Worm (Caenorhabditis elegans) whole organism, mixed stage, embryonic: Measurements from ENCODE around the gene F54H5.2.

ENCODE experiments used
- ces-1 ChIP-seq: fragments of 150-350 bp; optimal IDR thresholded peaks from 2 replicates; lab custom pipeline; 2014; ENCODE audit warnings: missing biosample characterization, missing genetic modification reagents, missing genetic modification characterization
- ham-2 ChIP-seq: fragments of 200-800 bp; sonication (Bioruptor generic); optimal IDR thresholded peaks from 2 replicates; lab custom pipeline; 2018; ENCODE audit warnings: mild to moderate bottlenecking, missing genetic modification characterization, missing compliant biosample characterization
- lin-13 ChIP-seq: fragments of 150-350 bp; optimal IDR thresholded peaks from 2 replicates; lab custom pipeline; 2014; ENCODE audit warnings: missing biosample characterization, missing genetic modification characterization
- lin-32 ChIP-seq: fragments of 200-800 bp; sonication (Bioruptor generic); optimal IDR thresholded peaks from 2 replicates; lab custom pipeline; 2018; ENCODE audit warnings: mild to moderate bottlenecking, missing genetic modification characterization, missing compliant biosample characterization
- mls-2 ChIP-seq: sonication (generic microtip); optimal IDR thresholded peaks from 2 replicates; lab custom pipeline; 2016; ENCODE audit warnings: mild to moderate bottlenecking, missing genetic modification characterization, moderate library complexity, missing compliant biosample characterization
- nhr-2 ChIP-seq: fragments of 150-350 bp; optimal IDR thresholded peaks from 2 replicates; lab custom pipeline; 2014; ENCODE audit warnings: missing biosample characterization, missing genetic modification characterization
- nhr-28 ChIP-seq: fragments of 150-350 bp; optimal IDR thresholded peaks from 2 replicates; lab custom pipeline; 2014; ENCODE audit warnings: missing biosample characterization, missing genetic modification characterization
- snpc-4 ChIP-seq: fragments of 150-350 bp; optimal IDR thresholded peaks from 2 replicates; lab custom pipeline; 2014; ENCODE audit warnings: missing biosample characterization, missing genetic modification characterization
- sptf-1 ChIP-seq: sonication (generic microtip); optimal IDR thresholded peaks from 2 replicates; lab custom pipeline; 2017; ENCODE audit warnings: mild to moderate bottlenecking, missing genetic modification characterization, moderate library complexity, missing compliant biosample characterization
- unc-39 ChIP-seq: fragments of 150-350 bp; optimal IDR thresholded peaks from 2 replicates; lab custom pipeline; 2014; ENCODE audit warnings: missing biosample characterization, missing genetic modification characterization
- unc-62 ChIP-seq: fragments of 150-350 bp; optimal IDR thresholded peaks from 2 replicates; lab custom pipeline; 2014; ENCODE audit warnings: missing biosample characterization, missing genetic modification reagents, missing genetic modification characterization
- zip-8 ChIP-seq: fragments of 150-350 bp; optimal IDR thresholded peaks from 2 replicates; lab custom pipeline; 2014; ENCODE audit warnings: missing biosample characterization, missing genetic modification characterization
- ztf-11 ChIP-seq: fragments of 150-350 bp; optimal IDR thresholded peaks from 2 replicates; lab custom pipeline; 2014; ENCODE audit warnings: missing biosample characterization, missing genetic modification characterization

DNA sequence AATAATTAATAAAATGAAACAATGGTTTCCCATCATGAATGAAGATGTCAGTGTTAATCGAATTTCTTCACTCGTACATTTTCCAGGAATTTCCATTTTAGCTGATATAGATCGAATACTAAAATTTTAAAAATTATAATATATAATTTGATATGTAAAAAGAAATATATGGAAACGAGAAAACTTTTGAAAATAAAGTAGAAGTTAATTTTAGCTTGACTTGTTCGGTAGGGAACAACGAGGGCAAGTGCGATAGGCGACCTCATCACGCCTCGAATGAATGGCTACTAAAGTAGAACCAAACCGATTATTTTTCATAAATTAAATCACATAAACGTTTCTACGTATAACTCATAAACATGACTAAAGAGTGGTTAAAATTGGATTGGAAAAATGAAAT, 48.9 kb upstream of the F54H5.2 start, which contains the start of gene sra-31:
- no peak for TF ChIP-seq ces-1 (GFP tag; lab: Kevin White, UChicago)
- TF ChIP-seq ham-2: no peak
- no peak for TF ChIP-seq ztf-11 (tag; lab: Kevin White, UChicago)
- TF ChIP-seq lin-13 (tag; lab: Kevin White, UChicago): no peak
- TF ChIP-seq zip-8 (tag; lab: Kevin White, UChicago): no peak
- TF ChIP-seq sptf-1 (tag; lab: Kevin White, UChicago): no peak
- TF ChIP-seq snpc-4 (tag; lab: Kevin White, UChicago): no peak
- no peak for TF ChIP-seq nhr-2 (tag; lab: Kevin White, UChicago)
- TF ChIP-seq unc-62 (GFP tag; lab: Kevin White, UChicago): no peak
- no peak for TF ChIP-seq nhr-28 (tag; lab: Kevin White, UChicago)
- no peak for TF ChIP-seq mls-2
- TF ChIP-seq unc-39: no peak
- no peak for TF ChIP-seq lin-32 (GFP tag; lab: Kevin White, UChicago)
